Worm (Caenorhabditis elegans) whole organism, early embryonic: ENCODE data around the gene srd-21.

Experiments used
- ama-1 ChIP-seq: fragments of 150-350 bp; optimal IDR thresholded peaks from 2 replicates; lab custom pipeline; 2014
- ets-7 ChIP-seq: sonication (generic microtip); optimal IDR thresholded peaks from 2 replicates; lab custom pipeline; 2016; ENCODE audit warnings: missing genotype, missing genetic modification characterization, missing compliant biosample characterization
- sea-1 ChIP-seq: fragments of 200-800 bp; sonication (Bioruptor generic); conservative IDR thresholded peaks from 2 replicates; pipeline ENCODE4 v1.3.6; 2022; ENCODE audit warnings: missing genetic modification characterization, missing compliant biosample characterization

DNA sequence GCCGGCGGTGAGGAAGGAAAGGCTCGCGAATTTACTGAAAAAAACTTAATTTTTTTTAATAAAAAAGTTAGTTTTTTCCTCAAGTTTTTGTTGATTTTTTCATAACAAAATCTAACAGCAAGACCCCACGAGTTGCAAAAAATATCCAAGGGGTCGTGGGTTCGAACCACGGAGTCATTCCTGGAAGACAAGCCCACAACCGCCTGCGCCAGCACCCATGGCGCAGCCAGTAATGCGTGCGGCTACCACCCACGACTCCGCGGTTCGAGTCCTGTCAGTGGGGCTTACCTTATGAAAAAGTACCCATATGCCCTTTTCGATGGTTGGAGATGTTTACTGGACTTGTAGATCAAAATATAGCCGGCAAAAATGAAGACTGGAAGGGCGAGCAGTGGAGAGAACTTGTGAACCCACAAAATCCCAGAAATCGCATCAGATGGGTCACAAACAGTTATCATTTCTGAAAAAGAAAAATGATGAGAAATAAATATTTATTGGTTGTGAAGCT, 6.9 kb upstream of the srd-21 start, which contains the start of gene Y70C5A.2:
- TF ChIP-seq ama-1 (lab: Kevin White, UChicago) (no peak), sea-1 (GFP tag; lab: Robert Waterston, UW) (no peak), ets-7 (tag; lab: Kevin White, UChicago) (no peak)
